Fruit fly (Drosophila melanogaster) whole organism, pupa: Measurements from ENCODE around the gene superdeath.

Experiments used
- EcR ChIP-seq: fragments of 200-800 bp; sonication (Bioruptor generic); optimal IDR thresholded peaks from 3 replicates; lab custom pipeline; 2019; ENCODE audit warnings: missing biosample characterization, missing genetic modification characterization, mild to moderate bottlenecking, moderate library complexity, missing genetic modification reagents
- Ets98B ChIP-seq: fragments of 200-800 bp; sonication (Bioruptor generic); IDR thresholded peaks from 2 replicates; pipeline ENCODE4 v1.3.6; 2022; ENCODE audit warnings: missing biosample characterization, missing genetic modification characterization

DNA sequence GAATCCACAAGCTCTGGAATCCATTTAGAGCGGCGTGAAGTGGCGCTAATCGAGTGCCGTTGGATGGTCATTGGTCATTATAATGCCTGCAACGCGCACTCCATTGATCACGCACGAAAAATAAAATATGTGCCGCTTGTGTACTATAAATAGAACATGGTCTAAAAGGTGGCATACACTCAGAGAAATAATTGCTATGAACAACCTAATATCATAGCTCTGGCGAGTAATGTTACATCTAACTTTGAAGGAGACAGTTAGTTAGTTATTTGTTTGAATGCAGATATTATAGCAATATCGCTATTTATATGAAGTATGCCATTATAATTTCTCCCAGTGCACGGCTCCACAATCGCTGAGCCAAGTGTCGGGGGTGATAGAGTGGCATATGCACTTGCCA is 52.5 kb downstream of the superdeath start:
- TF ChIP-seq Ets98B, result no peak
- TF ChIP-seq EcR (GFP tag; lab: Kevin White, UChicago), result no peak
